Worm (Caenorhabditis elegans) whole organism, L4 larva: Measurements from ENCODE around the gene srh-204.

ENCODE experiments used
- daf-19 ChIP-seq: fragments of 200-800 bp; sonication (Bioruptor generic); conservative IDR thresholded peaks from 2 replicates; pipeline ENCODE4 v1.3.6; 2022; ENCODE audit warnings: missing genetic modification characterization, missing compliant biosample characterization
- duxl-1 ChIP-seq: sonication (generic microtip); optimal IDR thresholded peaks from 2 replicates; lab custom pipeline; 2016; ENCODE audit warnings: mild to moderate bottlenecking, missing genetic modification characterization, moderate library complexity, missing compliant biosample characterization; ENCODE audit not compliant: poor library complexity
- hmg-1.1 ChIP-seq: fragments of 200-800 bp; sonication (Bioruptor generic); IDR thresholded peaks from 2 replicates; pipeline ENCODE4 v1.3.6; 2022; ENCODE audit warnings: missing genetic modification reagents, missing genetic modification characterization, missing compliant biosample characterization
- jun-1 ChIP-seq: fragments of 150-350 bp; optimal IDR thresholded peaks from 2 replicates; lab custom pipeline; 2014; ENCODE audit warnings: missing biosample characterization, missing genetic modification reagents, missing genetic modification characterization
- nhr-102 ChIP-seq: sonication (generic microtip); optimal IDR thresholded peaks from 2 replicates; lab custom pipeline; 2016; ENCODE audit warnings: mild to moderate bottlenecking, missing genetic modification characterization, moderate library complexity, missing compliant biosample characterization
- set-16 ChIP-seq: fragments of 200-800 bp; sonication (Bioruptor generic); IDR thresholded peaks from 2 replicates; pipeline ENCODE4 v1.3.6; 2022; ENCODE audit warnings: missing genetic modification reagents, missing genetic modification characterization, missing compliant biosample characterization

The srh-204 gene

DNA sequence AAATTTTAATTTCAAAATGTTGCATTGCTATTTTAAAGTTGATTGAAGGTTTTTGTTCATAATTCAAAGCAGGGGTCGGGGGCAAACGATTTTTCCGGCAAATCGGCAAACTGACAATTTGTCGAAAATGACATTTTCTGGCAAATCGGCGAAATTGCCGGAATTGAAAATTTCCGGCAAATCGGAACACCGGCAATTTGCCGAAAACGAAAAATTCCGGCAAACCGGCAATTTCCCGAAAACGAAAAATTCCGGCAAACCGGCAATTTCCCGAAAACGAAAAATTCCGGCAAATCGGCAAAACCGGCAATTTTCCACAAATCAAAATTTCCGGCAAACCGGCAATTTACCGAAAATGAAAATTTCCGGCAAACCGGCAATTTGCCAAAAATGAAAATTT lies 50.0 kb downstream of the srh-204 start (continued):
- TF ChIP-seq set-16 (GFP tag; lab: Robert Waterston, UW) (peak; percentile 35; the same call in 1 of the 2 replicates), hmg-1.1 (GFP tag; lab: Robert Waterston, UW) (peak; percentile 31; the same call in 1 of the 2 replicates), daf-19 (GFP tag; lab: Robert Waterston, UW) (no peak), jun-1 (tag; lab: Kevin White, UChicago) (no peak)

- TF ChIP-seq duxl-1 (no peak), nhr-102 (peak; percentile 38)
Observed at ce11 chrV:4189618-4190017, 50.6 kb downstream of the srh-204 start.
